Worm (Caenorhabditis elegans): ENCODE measurements around the gene D1054.8.

DNA sequence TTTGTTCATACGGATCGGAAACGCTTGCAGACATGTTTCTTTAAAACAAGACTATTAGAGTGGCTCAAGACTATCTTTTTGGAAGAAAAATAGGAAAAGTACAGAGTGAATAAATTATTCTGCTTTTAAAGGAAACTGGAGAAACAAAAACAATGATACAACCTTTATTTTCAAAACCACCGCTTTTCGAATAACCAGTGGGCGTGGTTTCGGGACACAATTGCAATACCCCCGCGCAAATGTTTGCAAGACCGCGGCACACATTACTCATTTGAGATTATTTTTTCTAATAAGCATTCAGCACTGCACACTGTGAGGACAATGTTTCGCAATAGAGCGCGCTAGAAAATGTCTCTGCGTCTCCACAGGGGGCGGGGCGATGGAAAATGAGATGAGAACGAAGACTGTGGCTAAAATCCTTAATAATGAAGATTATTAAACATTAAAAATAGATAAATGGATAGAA, 23.8 kb downstream of the D1054.8 start, which contains the start of gene plrg-1:
- peak; percentile 66 for TF ChIP-seq unc-62 (GFP tag; optimal IDR thresholded peaks at IDR 0.05)
- peak; percentile 86 for TF ChIP-seq nhr-25 (tag; optimal IDR thresholded peaks at IDR 0.05)
- TF ChIP-seq tbx-2 (tag; optimal IDR thresholded peaks at IDR 0.05), result peak; percentile 60
- TF ChIP-seq ama-1 (optimal IDR thresholded peaks at IDR 0.05), result no peak
- TF ChIP-seq nhr-237 (tag; optimal IDR thresholded peaks at IDR 0.05), result no peak
- no peak for TF ChIP-seq nhr-11 (tag; optimal IDR thresholded peaks at IDR 0.05)
- TF ChIP-seq jun-1 (tag; optimal IDR thresholded peaks at IDR 0.05), result peak; percentile 71
- peak; percentile 96 for TF ChIP-seq nhr-43 (tag; optimal IDR thresholded peaks at IDR 0.05; ENCODE audit: poor library complexity, severe bottlenecking)
- TF ChIP-seq ztf-11 (tag; optimal IDR thresholded peaks at IDR 0.05), result no peak
- TF ChIP-seq unc-39 (tag; optimal IDR thresholded peaks at IDR 0.05), result no peak

Measured in whole organism, L3 larva.